Worm (Caenorhabditis elegans): ENCODE results near the gene Y67D8A.2.
A peak's percentile ranks its signal among the peaks of the same experiment; 100 is the strongest.

Y67D8A.2 gene

DNA sequence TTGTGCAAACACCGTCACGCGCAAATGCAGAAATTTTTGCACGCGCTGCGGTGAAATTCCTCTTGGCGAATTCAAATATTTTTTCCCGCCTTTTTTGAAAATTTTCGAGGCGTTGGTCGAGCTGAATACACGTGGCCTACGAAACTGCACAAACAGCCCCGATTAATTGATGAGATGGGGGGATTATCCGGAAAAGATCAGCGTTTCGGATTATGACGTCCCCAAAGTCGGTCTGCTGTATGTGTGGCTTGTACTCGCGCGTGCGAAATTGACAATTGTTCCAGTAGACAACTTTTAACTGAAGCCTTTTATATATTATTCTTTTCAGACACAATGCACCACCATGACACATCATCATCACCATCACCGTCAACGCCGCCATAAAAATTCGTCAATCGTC lies 29.8 kb downstream of the Y67D8A.2 start:
- TF ChIP-seq elt-2 (tag; optimal IDR thresholded peaks at IDR 0.05) (no peak), ceh-31 (tag; optimal IDR thresholded peaks at IDR 0.05) (no peak)

DNA sequence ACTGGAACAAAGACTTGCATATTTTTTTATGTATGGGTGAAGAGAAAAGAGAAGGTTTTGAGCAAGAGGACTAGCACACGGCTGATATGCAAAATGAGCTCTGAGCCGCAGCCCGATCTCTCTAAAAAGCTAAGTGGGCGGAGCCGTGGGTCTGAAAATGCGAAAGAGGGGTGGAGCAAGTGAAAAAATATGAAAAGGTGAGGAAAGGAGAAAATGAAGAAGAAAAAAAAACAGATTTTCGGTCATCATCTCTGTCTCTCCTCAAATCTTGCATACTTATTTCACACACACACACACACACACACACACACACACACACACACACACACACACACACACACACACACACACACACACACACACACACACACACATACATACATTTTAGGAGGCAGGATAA lies 32.2 kb downstream of the Y67D8A.2 start, which contains the start of gene dmd-9:
Gene dmd-9 (minus strand): TSS at position 101 of the 400 bp plus-strand sequence.
- TF ChIP-seq zip-5 (tag; optimal IDR thresholded peaks at IDR 0.05), result no peak
- TF ChIP-seq F13H6.1 (tag; optimal IDR thresholded peaks at IDR 0.05), result no peak
- TF ChIP-seq dve-1 (tag; optimal IDR thresholded peaks at IDR 0.05), result no peak
- no peak for TF ChIP-seq ztf-16 (tag; optimal IDR thresholded peaks at IDR 0.05)
- no peak for TF ChIP-seq ets-4 (tag; optimal IDR thresholded peaks at IDR 0.05)
- no peak for TF ChIP-seq fkh-6 (tag; optimal IDR thresholded peaks at IDR 0.05)
- no peak for TF ChIP-seq fax-1 (tag; optimal IDR thresholded peaks at IDR 0.05)
- no peak for TF ChIP-seq nhr-232 (tag; optimal IDR thresholded peaks at IDR 0.05)
- no peak for TF ChIP-seq pros-1 (tag; optimal IDR thresholded peaks at IDR 0.05)
- no peak for TF ChIP-seq tbx-7 (tag; optimal IDR thresholded peaks at IDR 0.05)
- no peak for TF ChIP-seq pqm-1 (tag; optimal IDR thresholded peaks at IDR 0.05)
- no peak for TF ChIP-seq madf-2 (tag; optimal IDR thresholded peaks at IDR 0.05)
- no peak for TF ChIP-seq nfya-1 (tag; optimal IDR thresholded peaks at IDR 0.05)

DNA sequence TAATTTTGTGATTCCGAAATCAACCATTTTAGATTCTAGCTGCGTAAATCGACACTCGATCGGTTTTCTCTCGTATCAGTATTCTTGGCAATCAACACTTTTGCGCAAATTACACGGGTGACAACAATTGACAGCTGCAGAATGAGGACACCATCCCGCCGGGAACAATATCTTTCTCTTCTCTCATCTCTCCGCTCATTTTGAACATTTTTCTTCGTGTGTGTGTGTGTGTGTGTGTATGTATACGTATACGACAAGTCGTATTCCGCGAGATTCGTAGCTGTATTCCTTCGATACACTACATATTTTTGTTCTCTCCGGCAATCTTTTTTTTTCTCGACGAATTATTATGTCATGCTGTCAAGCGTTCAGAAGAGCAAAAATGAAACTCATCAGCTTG lies 34.6 kb downstream of the Y67D8A.2 start:
- TF ChIP-seq unc-55 (GFP tag; optimal IDR thresholded peaks at IDR 0.05), result peak; percentile 2
- no peak for TF ChIP-seq pha-4 (tag; optimal IDR thresholded peaks at IDR 0.05)

DNA sequence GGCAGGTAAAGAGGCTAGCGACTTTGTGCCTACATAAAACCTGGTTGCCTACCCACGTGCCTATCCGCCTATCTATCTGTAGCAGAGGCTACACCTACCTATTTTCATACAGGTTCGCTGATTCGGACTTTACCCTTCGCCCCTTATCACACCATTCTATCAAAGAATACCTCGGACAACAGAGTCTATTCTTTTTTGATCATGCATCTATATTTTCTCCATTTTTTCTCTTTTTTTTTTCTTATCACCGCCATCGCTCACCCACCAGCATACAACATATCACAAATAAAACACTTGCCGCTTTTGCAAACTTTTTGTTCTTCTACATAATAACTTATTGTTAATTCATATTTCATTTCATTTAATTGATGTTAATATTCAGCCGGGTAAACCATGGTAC lies 36.3 kb downstream of the Y67D8A.2 start, which contains the start of gene T26C12.1:
Gene T26C12.1 (plus strand): TSS at position 383 of the 400 bp plus-strand sequence.
- TF ChIP-seq dve-1 (tag; optimal IDR thresholded peaks at IDR 0.05) (no peak), dmd-4 (tag; optimal IDR thresholded peaks at IDR 0.05; ENCODE audit: borderline replicate concordance) (no peak), ceh-14 (tag; optimal IDR thresholded peaks at IDR 0.05) (no peak), fkh-6 (tag; optimal IDR thresholded peaks at IDR 0.05) (no peak), Y22D7AL.16 (tag; optimal IDR thresholded peaks at IDR 0.05) (no peak)

DNA sequence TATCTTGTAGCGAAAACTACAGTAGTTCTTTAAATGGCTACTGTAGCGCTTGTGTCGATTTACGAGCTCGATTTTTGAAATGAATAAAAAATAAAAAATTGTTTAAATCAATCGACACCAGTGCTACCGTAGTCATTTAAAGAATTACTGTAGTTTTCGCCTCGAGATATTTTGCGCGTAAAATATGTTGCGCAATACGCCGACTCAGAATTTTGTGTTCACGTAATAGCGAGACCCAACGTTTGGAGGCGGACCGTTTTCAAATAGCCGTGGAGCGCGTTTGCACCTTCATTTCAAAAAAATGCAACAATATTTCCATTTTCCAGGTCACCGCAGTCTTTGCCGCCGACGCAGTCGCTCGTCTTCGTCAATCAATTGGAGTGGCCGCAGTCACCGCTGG lies 38.0 kb downstream of the Y67D8A.2 start:
- TF ChIP-seq unc-55 (GFP tag; optimal IDR thresholded peaks at IDR 0.05), result no peak
- TF ChIP-seq che-1 (tag; optimal IDR thresholded peaks at IDR 0.05), result no peak
- TF ChIP-seq madf-2 (tag; optimal IDR thresholded peaks at IDR 0.05), result no peak
- TF ChIP-seq pha-4 (tag; optimal IDR thresholded peaks at IDR 0.05), result no peak
- no peak for TF ChIP-seq ets-4 (tag; optimal IDR thresholded peaks at IDR 0.05)
- TF ChIP-seq eyg-1 (tag; optimal IDR thresholded peaks at IDR 0.05), result no peak
- no peak for TF ChIP-seq ceh-45 (GFP tag; IDR thresholded peaks at IDR 0.05)
- TF ChIP-seq ref-2 (tag; optimal IDR thresholded peaks at IDR 0.05), result no peak
- no peak for TF ChIP-seq zip-5 (tag; optimal IDR thresholded peaks at IDR 0.05)

DNA sequence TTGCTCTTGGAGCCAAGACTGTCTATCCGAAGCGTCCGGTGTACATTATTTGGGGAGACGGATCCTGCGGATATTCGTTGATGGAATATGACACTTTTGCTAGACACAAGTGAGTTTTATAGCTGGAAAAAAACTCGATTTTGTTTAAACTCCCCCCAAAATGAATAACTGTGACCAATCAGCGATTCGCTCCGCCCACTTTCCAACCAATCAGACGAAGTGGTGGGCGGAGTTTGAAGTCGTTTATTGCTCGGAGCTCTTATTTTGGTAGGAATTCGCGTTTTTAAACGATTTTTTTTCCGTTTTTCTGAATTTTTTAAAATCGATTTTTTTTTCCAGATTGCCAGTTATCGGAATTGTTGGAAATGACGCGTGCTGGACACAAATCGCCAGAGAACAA lies 39.5 kb downstream of the Y67D8A.2 start:
- TF ChIP-seq eyg-1 (tag; optimal IDR thresholded peaks at IDR 0.05) (no peak), nfya-1 (tag; optimal IDR thresholded peaks at IDR 0.05) (peak; percentile 73)

DNA sequence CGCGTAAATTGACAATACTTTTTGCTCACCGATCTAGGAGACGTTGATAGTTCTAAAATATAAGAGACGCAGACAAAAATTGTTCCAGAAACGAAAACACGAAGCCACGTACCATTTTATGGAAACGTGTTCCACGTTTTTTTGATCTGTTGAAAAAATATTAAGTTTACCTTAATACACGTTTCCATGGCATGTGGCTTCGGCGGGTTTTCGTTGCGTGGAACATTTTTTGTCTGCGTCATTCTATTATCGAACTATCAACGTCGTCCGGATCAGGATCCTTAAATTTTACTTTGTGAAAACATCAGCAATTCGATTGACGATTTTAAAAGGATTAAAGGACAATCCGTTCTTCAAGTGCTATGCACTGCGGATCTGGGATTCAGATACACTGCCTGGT lies 43.4 kb downstream of the Y67D8A.2 start, which contains the start of gene T26C12.2:
Gene T26C12.2 (minus strand): TSS at position 101 of the 400 bp plus-strand sequence.
- no peak for TF ChIP-seq ceh-30 (tag; optimal IDR thresholded peaks at IDR 0.05)
- TF ChIP-seq ceh-14 (tag; optimal IDR thresholded peaks at IDR 0.05), result no peak
- no peak for TF ChIP-seq ref-2 (tag; optimal IDR thresholded peaks at IDR 0.05)

DNA sequence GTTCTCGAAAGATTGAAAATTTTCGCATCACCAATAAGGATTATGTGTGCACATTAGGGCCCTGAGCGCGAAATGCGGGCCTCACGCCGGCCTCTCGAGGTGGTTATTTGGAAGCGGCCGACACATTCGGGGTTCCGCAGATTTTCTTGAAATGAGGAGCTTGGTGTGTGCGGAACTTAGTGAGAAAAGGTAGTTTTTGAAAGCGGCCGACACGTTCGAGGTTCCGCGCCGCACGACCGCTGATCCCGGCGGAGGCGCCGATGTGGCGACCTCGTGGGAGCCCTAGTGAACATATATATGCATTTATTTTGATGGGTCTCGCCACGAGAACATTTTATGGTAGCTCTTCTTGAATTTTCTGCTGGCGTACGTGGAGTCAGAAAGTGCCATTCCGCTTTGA lies 44.6 kb downstream of the Y67D8A.2 start:
- TF ChIP-seq ceh-24 (tag; optimal IDR thresholded peaks at IDR 0.05) (no peak), F13H6.1 (tag; optimal IDR thresholded peaks at IDR 0.05) (no peak), hlh-6 (tag; optimal IDR thresholded peaks at IDR 0.05) (no peak), rnt-1 (tag; optimal IDR thresholded peaks at IDR 0.05) (no peak), hlh-30 (tag; optimal IDR thresholded peaks at IDR 0.05; ENCODE audit: insufficient read depth) (no peak)

All from whole organism, late embryonic.